Worm (Caenorhabditis elegans) whole organism, L3 larva: Measurements from ENCODE around the gene T05A7.1.

Experiments used
- ceh-82 ChIP-seq: fragments of 150-350 bp; optimal IDR thresholded peaks from 2 replicates; lab custom pipeline; 2014; ENCODE audit warnings: missing biosample characterization, missing genetic modification characterization
- elt-2 ChIP-seq: sonication (generic microtip); optimal IDR thresholded peaks from 2 replicates; lab custom pipeline; 2016; ENCODE audit warnings: missing genetic modification reagents, mild to moderate bottlenecking, missing genetic modification characterization, missing compliant biosample characterization
- mdl-1 ChIP-seq: fragments of 150-350 bp; optimal IDR thresholded peaks from 2 replicates; lab custom pipeline; 2014; ENCODE audit warnings: missing biosample characterization, missing genetic modification characterization
- nhr-237 ChIP-seq: fragments of 150-350 bp; optimal IDR thresholded peaks from 2 replicates; lab custom pipeline; 2014; ENCODE audit warnings: missing biosample characterization, missing genetic modification characterization
- pha-4 ChIP-seq: fragments of 150-350 bp; optimal IDR thresholded peaks from 2 replicates; lab custom pipeline; 2014; ENCODE audit warnings: missing biosample characterization, missing genetic modification reagents, missing genetic modification characterization
- skn-1 ChIP-seq: fragments of 150-350 bp; optimal IDR thresholded peaks from 2 replicates; lab custom pipeline; 2014; ENCODE audit warnings: missing biosample characterization, missing genetic modification characterization
- snpc-4 ChIP-seq: fragments of 150-350 bp; optimal IDR thresholded peaks from 2 replicates; lab custom pipeline; 2014; ENCODE audit warnings: missing biosample characterization, missing genetic modification characterization
- tbx-2 ChIP-seq: sonication (generic microtip); optimal IDR thresholded peaks from 2 replicates; lab custom pipeline; 2016; ENCODE audit warnings: mild to moderate bottlenecking, missing genetic modification characterization, missing compliant biosample characterization
- unc-39 ChIP-seq: sonication (generic microtip); optimal IDR thresholded peaks from 4 replicates; lab custom pipeline; 2017; ENCODE audit warnings: missing biosample characterization, missing genetic modification characterization
- unc-62 ChIP-seq: fragments of 150-350 bp; sonication (generic microtip); optimal IDR thresholded peaks from 4 replicates; lab custom pipeline; 2014; ENCODE audit warnings: missing biosample characterization, missing genetic modification reagents, missing genetic modification characterization
- ztf-4 ChIP-seq: fragments of 150-350 bp; optimal IDR thresholded peaks from 2 replicates; lab custom pipeline; 2014; ENCODE audit warnings: missing biosample characterization, missing genetic modification characterization

DNA sequence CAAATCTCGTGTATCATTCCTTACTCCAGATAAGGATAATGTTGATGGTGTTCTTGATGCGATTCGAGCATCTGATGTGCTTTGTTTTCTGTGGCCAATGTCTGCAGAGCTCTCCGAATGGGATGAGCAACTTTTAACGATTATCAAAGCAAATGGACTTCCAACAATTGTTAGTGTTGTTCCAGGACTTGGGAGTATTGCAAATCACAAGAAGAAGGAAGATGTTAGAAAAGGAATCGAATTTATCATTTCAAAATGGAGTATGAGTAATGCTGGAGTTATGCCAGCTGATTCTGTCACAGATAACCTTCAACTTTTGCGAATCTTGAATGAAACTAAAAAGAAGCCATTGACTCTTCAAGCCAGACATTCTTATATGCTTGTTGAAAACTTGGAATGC, 32.8 kb downstream of the T05A7.1 start:
- TF ChIP-seq ceh-82 (tag; lab: Kevin White, UChicago), result no peak
- no peak for TF ChIP-seq skn-1 (tag; lab: Kevin White, UChicago)
- no peak for TF ChIP-seq unc-62 (GFP tag; lab: Kevin White, UChicago)
- TF ChIP-seq pha-4 (tag; lab: Kevin White, UChicago), result no peak
- no peak for TF ChIP-seq mdl-1
- TF ChIP-seq elt-2 (tag; lab: Kevin White, UChicago), result no peak
- no peak for TF ChIP-seq nhr-237 (tag; lab: Kevin White, UChicago)
- TF ChIP-seq snpc-4 (tag; lab: Kevin White, UChicago), result no peak
- no peak for TF ChIP-seq unc-39 (tag; lab: Kevin White, UChicago)
- no peak for TF ChIP-seq ztf-4 (tag; lab: Kevin White, UChicago)
- TF ChIP-seq tbx-2 (tag; lab: Kevin White, UChicago), result no peak
